Fruit fly (Drosophila melanogaster): Measurements from ENCODE around the gene CG9662.
A peak's percentile ranks its signal among the peaks of the same experiment; 100 is the strongest.

- peak; percentile 98 for TF ChIP-seq psq (GFP tag; optimal IDR thresholded peaks at IDR 0.05)
- TF ChIP-seq sage (GFP tag; optimal IDR thresholded peaks at IDR 0.05), result peak; percentile 89
- peak; percentile 88 for TF ChIP-seq OdsH (GFP tag; optimal IDR thresholded peaks at IDR 0.05)
- TF ChIP-seq usp (GFP tag; optimal IDR thresholded peaks at IDR 0.05), result no peak
- peak; percentile 75 for TF ChIP-seq Rel (GFP tag; optimal IDR thresholded peaks at IDR 0.05)
- peak; percentile 41 for TF ChIP-seq Rel (tag; optimal IDR thresholded peaks at IDR 0.05)
- no peak for TF ChIP-seq jim (GFP tag; optimal IDR thresholded peaks at IDR 0.05)
- peak; percentile 51 to 91 for TF ChIP-seq foxo (GFP tag; optimal IDR thresholded peaks at IDR 0.05)
- TF ChIP-seq pan (optimal IDR thresholded peaks at IDR 0.05), result no peak
- TF ChIP-seq ey (GFP tag; optimal IDR thresholded peaks at IDR 0.05), result peak; percentile 95
- peak; percentile 68 for TF ChIP-seq dmrt93B (GFP tag; optimal IDR thresholded peaks at IDR 0.05)
Observed at dm6 chr2L:3345763-3346482, 30.6 kb downstream of the CG9662 start.

Measured in whole organism, wandering third instar larva.